In genomic region chrV:14468196-14468874, ce11 we compare ENCODE assay signal across 7 worm cellular contexts.
TF ChIP-seq lines count a peak whose summit lies in the region.

srz-97 (minus strand) TSS chrV:14468246.

TF ChIP-seq in whole organism, L1 larva, 84 proteins besides CTCF, POLR2A, EP300 and RAD21 (continues in another document):
- TF ChIP-seq hlh-4 (tag; optimal IDR thresholded peaks at IDR 0.05; lab: Kevin White, UChicago) (peak; percentile 4), snpc-4 (tag; optimal IDR thresholded peaks at IDR 0.05; lab: Kevin White, UChicago) (peak; percentile 97), C16A3.4 (tag; optimal IDR thresholded peaks at IDR 0.05; lab: Kevin White, UChicago) (no peak), lin-35 (GFP tag; optimal IDR thresholded peaks at IDR 0.05; lab: Kevin White, UChicago) (peak in 1 of 2 experiments; percentile 38), hlh-17 (GFP tag; optimal IDR thresholded peaks at IDR 0.05; lab: Kevin White, UChicago; ENCODE audit: borderline replicate concordance) (no peak), grh-1 (GFP tag; IDR thresholded peaks at IDR 0.05; lab: Robert Waterston, UW) (peak; percentile 65), nhr-20 (tag; optimal IDR thresholded peaks at IDR 0.05; lab: Kevin White, UChicago) (peak; percentile 69), nhr-90 (tag; optimal IDR thresholded peaks at IDR 0.05; lab: Kevin White, UChicago; ENCODE audit: poor library complexity) (peak; percentile 84), egl-27 (tag; optimal IDR thresholded peaks at IDR 0.05; lab: Kevin White, UChicago) (no peak), mab-9 (GFP tag; IDR thresholded peaks at IDR 0.05; lab: Robert Waterston, UW) (no peak), ces-1 (GFP tag; optimal IDR thresholded peaks at IDR 0.05; lab: Kevin White, UChicago) (no peak), fkh-8 (tag; optimal IDR thresholded peaks at IDR 0.05; lab: Kevin White, UChicago) (no peak), nhr-71 (tag; optimal IDR thresholded peaks at IDR 0.05; lab: Kevin White, UChicago) (peak; percentile 73)

TF ChIP-seq in whole organism, L2 larva, 48 proteins besides CTCF, POLR2A, EP300 and RAD21 (continues in another document):
- TF ChIP-seq ztf-4 (tag; optimal IDR thresholded peaks at IDR 0.05; lab: Kevin White, UChicago) (no peak), sma-9 (GFP tag; optimal IDR thresholded peaks at IDR 0.05; lab: Kevin White, UChicago) (peak; percentile 73), sma-9 (tag; optimal IDR thresholded peaks at IDR 0.05; lab: Kevin White, UChicago) (no peak), nhr-21 (tag; optimal IDR thresholded peaks at IDR 0.05; lab: Kevin White, UChicago) (peak; percentile 59), crh-2 (tag; optimal IDR thresholded peaks at IDR 0.05; lab: Kevin White, UChicago) (peak; percentile 40), nhr-129 (tag; optimal IDR thresholded peaks at IDR 0.05; lab: Kevin White, UChicago) (peak; percentile 16), fos-1 (tag; optimal IDR thresholded peaks at IDR 0.05; lab: Kevin White, UChicago) (peak; percentile 13), nhr-12 (tag; optimal IDR thresholded peaks at IDR 0.05; lab: Kevin White, UChicago) (no peak), egl-27 (tag; optimal IDR thresholded peaks at IDR 0.05; lab: Kevin White, UChicago) (peak; percentile 20), ama-1 (optimal IDR thresholded peaks at IDR 0.05; lab: Kevin White, UChicago) (peak; percentile 7), blmp-1 (tag; optimal IDR thresholded peaks at IDR 0.05; lab: Kevin White, UChicago; ENCODE audit: insufficient read depth) (no peak), nhr-10 (tag; optimal IDR thresholded peaks at IDR 0.05; lab: Kevin White, UChicago) (no peak), zag-1 (tag; optimal IDR thresholded peaks at IDR 0.05; lab: Kevin White, UChicago) (peak; percentile 16)

TF ChIP-seq in whole organism, L3 larva, 47 proteins besides CTCF, POLR2A, EP300 and RAD21:
- TF ChIP-seq snpc-4 (tag; optimal IDR thresholded peaks at IDR 0.05; lab: Kevin White, UChicago) (peak; percentile 97), nhr-25 (tag; optimal IDR thresholded peaks at IDR 0.05; lab: Kevin White, UChicago) (peak; percentile 54), tbx-2 (tag; optimal IDR thresholded peaks at IDR 0.05; lab: Kevin White, UChicago) (no peak), nhr-76 (tag; optimal IDR thresholded peaks at IDR 0.05; lab: Kevin White, UChicago) (no peak), R02D3.7 (tag; optimal IDR thresholded peaks at IDR 0.05; lab: Kevin White, UChicago) (peak; percentile 36), pqm-1 (tag; optimal IDR thresholded peaks at IDR 0.05; lab: Kevin White, UChicago) (peak; percentile 54), nhr-77 (tag; optimal IDR thresholded peaks at IDR 0.05; lab: Kevin White, UChicago) (peak; percentile 42), ceh-16 (tag; optimal IDR thresholded peaks at IDR 0.05; lab: Kevin White, UChicago) (no peak), ztf-11 (tag; optimal IDR thresholded peaks at IDR 0.05; lab: Kevin White, UChicago) (no peak), nhr-43 (tag; optimal IDR thresholded peaks at IDR 0.05; lab: Kevin White, UChicago; ENCODE audit: poor library complexity, severe bottlenecking) (peak; percentile 34), elt-2 (tag; optimal IDR thresholded peaks at IDR 0.05; lab: Kevin White, UChicago) (peak; percentile 47), unc-62 (GFP tag; optimal IDR thresholded peaks at IDR 0.05; lab: Kevin White, UChicago) (no peak), nfya-1 (tag; optimal IDR thresholded peaks at IDR 0.05; lab: Kevin White, UChicago; ENCODE audit: insufficient read depth) (no peak)

TF ChIP-seq in whole organism, L4 larva, 104 proteins besides CTCF, POLR2A, EP300 and RAD21 (continues in another document):
- TF ChIP-seq hlh-11 (tag; optimal IDR thresholded peaks at IDR 0.05; lab: Kevin White, UChicago) (peak; percentile 77), hmg-1.1 (GFP tag; IDR thresholded peaks at IDR 0.05; lab: Robert Waterston, UW) (peak; percentile 61; the same call in 1 of the 2 replicates), R02D3.7 (tag; optimal IDR thresholded peaks at IDR 0.05; lab: Kevin White, UChicago) (no peak), ceh-20 (GFP tag; IDR thresholded peaks at IDR 0.05; lab: Robert Waterston, UW) (0 out of 2 replicates have a peak, but pooled peaks have one; percentile 31), egl-43 (GFP tag; IDR thresholded peaks at IDR 0.05; lab: Robert Waterston, UW) (peak; percentile 77), hlh-30 (tag; optimal IDR thresholded peaks at IDR 0.05; lab: Kevin White, UChicago; ENCODE audit: insufficient read depth) (peak; percentile 25), nhr-41 (GFP tag; IDR thresholded peaks at IDR 0.05; lab: Robert Waterston, UW) (no peak), D1046.2 (GFP tag; IDR thresholded peaks at IDR 0.05; lab: Robert Waterston, UW) (no peak), lin-39 (tag; optimal IDR thresholded peaks at IDR 0.05; lab: Kevin White, UChicago) (no peak), daf-16 (GFP tag; optimal IDR thresholded peaks at IDR 0.05; lab: Kevin White, UChicago) (peak; percentile 49 to 67), daf-16 (tag; optimal IDR thresholded peaks at IDR 0.05; lab: Kevin White, UChicago) (peak; percentile 69), nhr-28 (tag; optimal IDR thresholded peaks at IDR 0.05; lab: Kevin White, UChicago) (no peak), set-16 (GFP tag; IDR thresholded peaks at IDR 0.05; lab: Robert Waterston, UW) (no peak; the same call in none of the 2 replicates), dmd-9 (GFP tag; IDR thresholded peaks at IDR 0.05; lab: Robert Waterston, UW) (no peak)

TF ChIP-seq in whole organism, midembryonic, 9 proteins besides CTCF, POLR2A, EP300 and RAD21:
- 0 out of 2 replicates have a peak, but pooled peaks have one; percentile 11 for TF ChIP-seq flt-1 (GFP tag; IDR thresholded peaks at IDR 0.05; lab: Robert Waterston, UW)
- no peak for TF ChIP-seq T22C8.4 (GFP tag; IDR thresholded peaks at IDR 0.05; lab: Robert Waterston, UW)
- 0 out of 2 replicates have a peak, but pooled peaks have one; percentile 41 for TF ChIP-seq ref-1 (GFP tag; conservative IDR thresholded peaks at IDR 0.05; lab: Robert Waterston, UW)
- no peak for TF ChIP-seq ztf-23 (GFP tag; IDR thresholded peaks at IDR 0.05; lab: Robert Waterston, UW)

TF ChIP-seq in whole organism, mixed stage, embryonic, 35 proteins besides CTCF, POLR2A, EP300 and RAD21:
- TF ChIP-seq sem-2 (GFP tag; optimal IDR thresholded peaks at IDR 0.05; lab: Kevin White, UChicago) (no peak), ceh-83 (GFP tag; optimal IDR thresholded peaks at IDR 0.05; lab: Kevin White, UChicago) (peak; percentile 1), nhr-28 (tag; optimal IDR thresholded peaks at IDR 0.05; lab: Kevin White, UChicago) (no peak), drap-1 (GFP tag; optimal IDR thresholded peaks at IDR 0.05; lab: Kevin White, UChicago) (peak; percentile 53), mep-1 (tag; optimal IDR thresholded peaks at IDR 0.05; lab: Kevin White, UChicago) (no peak), snpc-4 (tag; optimal IDR thresholded peaks at IDR 0.05; lab: Kevin White, UChicago) (no peak), mls-2 (tag; optimal IDR thresholded peaks at IDR 0.05; lab: Kevin White, UChicago) (no peak), ceh-43 (GFP tag; optimal IDR thresholded peaks at IDR 0.05; lab: Kevin White, UChicago) (no peak), tbx-8 (GFP tag; optimal IDR thresholded peaks at IDR 0.05; lab: Kevin White, UChicago) (no peak), cnd-1 (tag; optimal IDR thresholded peaks at IDR 0.05; lab: Kevin White, UChicago) (peak; percentile 64)

TF ChIP-seq in whole organism, young adult, 124 proteins besides CTCF, POLR2A, EP300 and RAD21 (continues in another document):
- TF ChIP-seq Y67H2A.10 (GFP tag; conservative IDR thresholded peaks at IDR 0.05; lab: Robert Waterston, UW): no peak
- no peak for TF ChIP-seq ceh-27 (GFP tag; optimal IDR thresholded peaks at IDR 0.05; lab: Kevin White, UChicago)
- peak; percentile 75 for TF ChIP-seq D2030.7 (GFP tag; IDR thresholded peaks at IDR 0.05; lab: Robert Waterston, UW)
- TF ChIP-seq Y95B8A.8 (GFP tag; IDR thresholded peaks at IDR 0.05; lab: Robert Waterston, UW): peak; percentile 83; the same call in 1 of the 2 replicates
- peak; percentile 37; the same call in 1 of the 2 replicates for TF ChIP-seq ekl-4 (GFP tag; IDR thresholded peaks at IDR 0.05; lab: Robert Waterston, UW)
- TF ChIP-seq ztf-18 (tag; optimal IDR thresholded peaks at IDR 0.05; lab: Kevin White, UChicago): peak; percentile 27
- peak; percentile 79 for TF ChIP-seq him-1 (tag; optimal IDR thresholded peaks at IDR 0.05; lab: Kevin White, UChicago)
- no peak for TF ChIP-seq madf-3 (GFP tag; IDR thresholded peaks at IDR 0.05; lab: Robert Waterston, UW)
- peak; percentile 35; the same call in 1 of the 2 replicates for TF ChIP-seq F33H1.4 (GFP tag; IDR thresholded peaks at IDR 0.05; lab: Robert Waterston, UW)
- no peak for TF ChIP-seq mxl-1 (tag; optimal IDR thresholded peaks at IDR 0.05; lab: Kevin White, UChicago)
- no peak for TF ChIP-seq fkh-3 (tag; optimal IDR thresholded peaks at IDR 0.05; lab: Kevin White, UChicago)
- 0 out of 2 replicates have a peak, but pooled peaks have one; percentile 29 for TF ChIP-seq egl-44 (GFP tag; IDR thresholded peaks at IDR 0.05; lab: Robert Waterston, UW)
- TF ChIP-seq hlh-26 (GFP tag; conservative IDR thresholded peaks at IDR 0.05; lab: Robert Waterston, UW): no peak
- no peak for TF ChIP-seq efl-1 (GFP tag; optimal IDR thresholded peaks at IDR 0.05; lab: Kevin White, UChicago)
- TF ChIP-seq ets-4 (GFP tag; optimal IDR thresholded peaks at IDR 0.05; lab: Kevin White, UChicago): no peak
- no peak for TF ChIP-seq rec-8 (tag; optimal IDR thresholded peaks at IDR 0.05; lab: Kevin White, UChicago)
- TF ChIP-seq sptf-2 (GFP tag; optimal IDR thresholded peaks at IDR 0.05; lab: Kevin White, UChicago): no peak
- no peak for TF ChIP-seq ama-1 (optimal IDR thresholded peaks at IDR 0.05; lab: Kevin White, UChicago)
- TF ChIP-seq ama-1 (GFP tag; optimal IDR thresholded peaks at IDR 0.05; lab: Kevin White, UChicago): no peak
- no peak for TF ChIP-seq ztf-22 (GFP tag; optimal IDR thresholded peaks at IDR 0.05; lab: Kevin White, UChicago)
- TF ChIP-seq zfh-2 (GFP tag; conservative IDR thresholded peaks at IDR 0.05; lab: Robert Waterston, UW): no peak; the same call in 1 of the 2 replicates
- TF ChIP-seq somi-1 (GFP tag; optimal IDR thresholded peaks at IDR 0.05; lab: Kevin White, UChicago): no peak
- TF ChIP-seq nhr-120 (GFP tag; IDR thresholded peaks at IDR 0.05; lab: Robert Waterston, UW): no peak
- TF ChIP-seq nfyb-1 (GFP tag; IDR thresholded peaks at IDR 0.05; lab: Robert Waterston, UW): peak; percentile 65
- no peak for TF ChIP-seq K11D2.4 (GFP tag; IDR thresholded peaks at IDR 0.05; lab: Robert Waterston, UW)
- no peak for TF ChIP-seq Y53F4B.3 (GFP tag; IDR thresholded peaks at IDR 0.05; lab: Robert Waterston, UW)
- peak; percentile 13 for TF ChIP-seq ZK185.1 (tag; optimal IDR thresholded peaks at IDR 0.05; lab: Kevin White, UChicago; ENCODE audit: poor library complexity, severe bottlenecking)
- TF ChIP-seq lag-1 (GFP tag; IDR thresholded peaks at IDR 0.05; lab: Robert Waterston, UW): no peak
- peak; percentile 46 for TF ChIP-seq madf-8 (GFP tag; conservative IDR thresholded peaks at IDR 0.05; lab: Robert Waterston, UW)
- peak; percentile 74 for TF ChIP-seq tbp1 (GFP tag; optimal IDR thresholded peaks at IDR 0.05; lab: Kevin White, UChicago)
- TF ChIP-seq F39B2.1 (GFP tag; IDR thresholded peaks at IDR 0.05; lab: Robert Waterston, UW): no peak
